Fruit fly (Drosophila melanogaster) whole organism: ENCODE data around the gene scyl.

Source experiments
- CG8478 ChIP-seq: fragments of >200 bp; optimal IDR thresholded peaks from 2 replicates; lab custom pipeline; 2018; ENCODE audit warnings: inconsistent platforms
- Dll ChIP-seq: fragments of >200 bp; optimal IDR thresholded peaks from 2 replicates; lab custom pipeline; 2017
- EcR ChIP-seq, 2 experiments: fragments of >200 bp; optimal IDR thresholded peaks; 2 replicates each; lab custom pipeline; 2017; ENCODE audit warnings: missing biosample characterization in 2 of 2, missing genetic modification characterization in 2 of 2, missing genetic modification reagents in 2 of 2
- pan ChIP-seq: fragments of >200 bp; optimal IDR thresholded peaks from 2 replicates; lab custom pipeline; 2017
- psq ChIP-seq: fragments of >200 bp; optimal IDR thresholded peaks from 2 replicates; lab custom pipeline; 2017
- usp ChIP-seq: fragments of >200 bp; optimal IDR thresholded peaks from 2 replicates; lab custom pipeline; 2017; ENCODE audit warnings: missing biosample characterization, missing genetic modification characterization, mixed read lengths

The scyl gene

DNA sequence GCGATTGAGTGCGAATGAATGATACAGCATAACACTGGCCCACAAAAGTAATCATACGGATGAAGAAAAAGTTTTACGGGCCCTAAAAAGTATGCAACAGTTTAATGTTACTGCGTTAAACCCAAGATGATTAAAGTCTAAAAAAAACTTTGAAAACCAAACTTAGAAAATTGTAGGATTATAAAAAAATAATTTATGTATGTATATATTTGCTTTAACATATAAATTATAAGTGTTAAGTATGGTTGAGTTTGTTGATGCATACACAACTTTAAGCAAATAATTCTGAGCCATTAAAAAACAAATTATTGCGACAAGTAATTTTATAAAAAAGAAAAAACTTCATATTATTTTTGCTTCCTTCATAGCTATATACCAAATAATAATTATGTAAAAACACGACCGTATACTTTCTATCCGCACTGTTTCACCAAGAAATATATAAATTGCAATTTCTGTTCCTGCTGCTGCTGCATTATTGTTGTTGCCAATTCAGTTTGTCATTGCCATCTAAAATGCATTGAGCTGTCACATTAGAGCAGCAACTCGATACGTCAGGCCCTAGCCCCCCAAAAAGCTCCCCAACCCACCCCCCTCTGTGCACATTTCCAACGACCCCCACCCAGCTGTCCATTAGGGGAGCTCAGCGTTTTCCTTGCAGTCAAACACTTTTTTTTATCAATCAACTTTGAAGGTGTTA lies 46.4 kb downstream of the scyl start:
- TF ChIP-seq CG8478 (no peak), Dll (no peak), EcR (GFP tag; optimal IDR thresholded peaks at IDR 0.05; lab: Kevin White, UChicago) (no peak), psq (lab: Kevin White, UChicago) (no peak), usp (GFP tag; lab: Kevin White, UChicago) (no peak), pan (lab: Kevin White, UChicago) (no peak)

DNA sequence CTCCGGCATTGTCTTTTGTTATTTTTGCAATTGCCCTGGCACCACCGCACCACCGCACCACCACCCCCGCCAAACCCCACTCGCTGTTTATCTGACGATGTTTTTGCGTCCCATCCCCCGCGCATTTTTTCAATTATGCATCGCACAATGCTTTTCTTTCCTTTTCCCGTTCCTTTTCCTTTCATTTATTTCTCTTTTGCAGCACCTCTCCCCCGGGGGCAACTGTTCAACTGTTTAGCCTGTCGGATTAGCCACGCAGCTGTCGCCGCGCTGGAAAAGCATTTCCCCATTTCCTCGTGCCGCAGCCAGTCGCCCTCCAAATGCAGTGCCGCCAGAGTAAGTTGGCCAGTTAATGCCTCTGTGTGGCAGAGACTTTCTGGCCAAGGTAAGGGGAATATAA lies 47.1 kb downstream of the scyl start:
- no peak for TF ChIP-seq EcR (GFP tag; optimal IDR thresholded peaks at IDR 0.05; lab: Kevin White, UChicago)
- no peak for TF ChIP-seq CG8478
- TF ChIP-seq Dll, result no peak
- TF ChIP-seq usp (GFP tag; lab: Kevin White, UChicago), result no peak
- TF ChIP-seq psq (lab: Kevin White, UChicago), result no peak
- no peak for TF ChIP-seq pan (lab: Kevin White, UChicago)

DNA sequence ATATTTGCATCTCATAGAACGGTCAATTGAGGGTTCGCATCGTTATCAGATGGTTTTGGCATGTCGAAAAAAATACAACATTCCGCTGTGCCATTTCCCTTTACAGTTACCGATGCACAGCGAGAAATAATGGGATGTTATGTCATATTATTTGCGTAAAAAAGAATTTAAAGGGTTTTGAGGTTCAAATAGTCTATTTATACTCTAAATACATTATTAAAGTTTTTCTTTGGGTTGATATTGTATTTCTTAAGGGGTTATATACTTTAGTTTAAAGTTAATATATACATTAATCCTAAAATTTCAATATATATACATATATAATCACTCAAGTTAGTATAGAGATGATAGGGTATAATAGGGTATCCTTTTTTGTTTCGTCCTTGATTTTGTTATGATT lies 50.8 kb downstream of the scyl start:
- TF ChIP-seq pan (lab: Kevin White, UChicago) (no peak), Dll (no peak)

DNA sequence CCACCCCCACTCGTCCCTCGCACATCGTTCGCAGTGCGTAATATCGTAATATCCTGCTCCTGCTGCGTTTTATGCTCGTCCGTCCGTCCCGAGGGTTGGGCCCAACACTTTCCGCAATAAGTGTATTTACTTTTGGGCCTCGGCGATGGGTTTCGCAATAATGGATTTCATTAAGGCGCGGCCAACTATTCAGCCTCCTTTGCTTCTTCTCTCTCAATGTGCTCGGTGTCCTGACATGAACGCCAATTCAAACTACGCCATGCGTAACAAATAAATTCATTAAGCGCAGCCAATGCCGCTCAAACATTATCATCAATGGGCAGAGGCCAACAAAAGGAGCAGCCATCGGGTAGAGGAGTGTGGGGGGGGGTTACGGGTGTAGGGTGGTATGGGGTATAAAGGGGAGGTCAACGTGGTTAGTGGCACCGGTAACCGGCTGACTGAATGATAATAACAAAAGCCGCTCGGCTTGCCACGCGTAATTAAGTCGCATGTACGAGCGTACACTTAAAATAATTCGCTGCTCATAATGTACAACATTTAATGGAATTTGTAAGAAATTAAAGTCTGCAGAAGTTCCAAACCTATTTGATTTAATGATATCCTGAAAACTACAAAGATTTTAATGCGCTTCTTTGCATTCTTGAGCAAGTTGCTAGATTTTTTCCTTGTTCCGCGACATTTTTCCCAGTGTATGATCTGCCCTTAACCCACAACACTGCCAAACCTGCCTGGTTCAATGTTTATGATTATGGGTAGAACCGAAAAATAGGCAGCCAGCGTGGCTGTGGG lies 51.5 kb downstream of the scyl start:
- TF ChIP-seq EcR (GFP tag; optimal IDR thresholded peaks at IDR 0.05; lab: Kevin White, UChicago) (no peak), Dll (no peak), usp (GFP tag; lab: Kevin White, UChicago) (no peak), CG8478 (no peak), pan (lab: Kevin White, UChicago) (no peak), psq (lab: Kevin White, UChicago) (no peak)

DNA sequence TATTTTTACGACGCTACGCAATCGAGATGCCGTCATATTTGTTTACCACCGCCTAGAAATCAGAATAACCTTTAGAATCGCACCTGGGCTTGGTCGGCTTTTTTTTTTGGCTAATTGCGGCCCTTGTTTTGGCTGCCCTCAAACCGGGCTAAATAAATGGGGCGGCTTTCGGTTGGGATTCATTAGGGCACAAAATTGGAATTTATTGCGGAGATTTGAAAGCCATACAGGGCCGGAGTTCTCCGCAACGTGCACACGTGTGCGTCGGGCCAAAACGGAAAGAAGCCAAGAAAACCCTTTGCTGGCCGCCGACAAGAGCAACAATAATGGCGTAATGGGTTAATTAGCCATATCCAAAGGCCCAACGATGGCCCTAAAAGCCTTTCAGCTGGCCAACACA lies 53.2 kb downstream of the scyl start:
- TF ChIP-seq psq (lab: Kevin White, UChicago) (no peak), pan (lab: Kevin White, UChicago) (no peak), EcR (GFP tag; optimal IDR thresholded peaks at IDR 0.05; lab: Kevin White, UChicago) (no peak), Dll (no peak), CG8478 (no peak), usp (GFP tag; lab: Kevin White, UChicago) (no peak)
